Worm (Caenorhabditis elegans) whole organism, L4/young adult: Measurements from ENCODE around the gene trcs-2.

Experiments
- dao-5 ChIP-seq: sonication (generic microtip); optimal IDR thresholded peaks from 2 replicates; lab custom pipeline; 2016; ENCODE audit warnings: missing genotype, missing genetic modification characterization, moderate library complexity, missing compliant biosample characterization
- him-1 ChIP-seq: sonication (generic microtip); optimal IDR thresholded peaks from 2 replicates; lab custom pipeline; 2016; ENCODE audit warnings: missing genotype, missing genetic modification reagents, missing genetic modification characterization, missing compliant biosample characterization

ce11 chrII:8750056-8750455 lies 27.8 kb downstream of the trcs-2 start:
- TF ChIP-seq him-1 (tag; lab: Kevin White, UChicago) (no peak), dao-5 (tag; lab: Kevin White, UChicago) (no peak)
